Worm (Caenorhabditis elegans) whole organism, young adult: Measurements from ENCODE around the gene str-261.

Source experiments
- C06A6.2 ChIP-seq: fragments of 200-800 bp; sonication (Bioruptor generic); conservative IDR thresholded peaks from 2 replicates; pipeline ENCODE4 v1.3.6; 2022; ENCODE audit warnings: missing genetic modification characterization, missing compliant biosample characterization
- ama-1 ChIP-seq, 3 experiments: fragments of 150-350 bp in 1 of 3; sonication (generic microtip) in 2 of 3; optimal IDR thresholded peaks; 2 replicates each; lab custom pipeline; 2014 to 2018; ENCODE audit warnings: missing biosample characterization in 2 of 3, missing genetic modification characterization in 2 of 3, missing genetic modification reagents in 2 of 3
- atf-7 ChIP-seq: sonication (generic microtip); optimal IDR thresholded peaks from 2 replicates; lab custom pipeline; 2017; ENCODE audit warnings: mild to moderate bottlenecking, missing genetic modification characterization, missing compliant biosample characterization
- dpff-1 ChIP-seq: sonication (generic microtip); optimal IDR thresholded peaks from 2 replicates; lab custom pipeline; 2017; ENCODE audit warnings: mild to moderate bottlenecking, missing genetic modification characterization, missing compliant biosample characterization
- hlh-12 ChIP-seq: sonication (generic microtip); optimal IDR thresholded peaks from 2 replicates; lab custom pipeline; 2016; ENCODE audit warnings: missing genetic modification characterization, missing compliant biosample characterization
- lin-54 ChIP-seq: fragments of 200-800 bp; sonication (Bioruptor generic); optimal IDR thresholded peaks from 2 replicates; lab custom pipeline; 2018; ENCODE audit warnings: mild to moderate bottlenecking, missing genetic modification characterization, missing compliant biosample characterization
- nfya-1 ChIP-seq: sonication (generic microtip); optimal IDR thresholded peaks from 2 replicates; lab custom pipeline; 2017; ENCODE audit warnings: antibody characterized with exemption, missing compliant biosample characterization, missing genetic modification characterization, borderline replicate concordance; ENCODE audit not compliant: insufficient read depth
- rcor-1 ChIP-seq: fragments of 200-800 bp; sonication (Bioruptor generic); IDR thresholded peaks from 2 replicates; pipeline ENCODE4 v1.3.6; 2022; ENCODE audit warnings: missing genetic modification reagents, missing genetic modification characterization, missing compliant biosample characterization
- snpc-4 ChIP-seq, 5 experiments: fragments of 150-350 bp in 1 of 5; sonication (generic microtip) in 4 of 5; optimal IDR thresholded peaks; 2 replicates each; lab custom pipeline; 2014 to 2018; ENCODE audit warnings: missing genetic modification characterization in 5 of 5, missing biosample characterization in 3 of 5, antibody characterized with exemption in 2 of 5, mild to moderate bottlenecking in 2 of 5, missing compliant biosample characterization in 2 of 5, missing genotype in 2 of 5, moderate library complexity in 2 of 5, missing genetic modification reagents in 1 of 5
- tbx-9 ChIP-seq: sonication (generic microtip); optimal IDR thresholded peaks from 2 replicates; lab custom pipeline; 2016; ENCODE audit warnings: borderline replicate concordance, missing genetic modification characterization, inconsistent platforms, missing compliant biosample characterization
- tlf-1 ChIP-seq: fragments of 200-800 bp; sonication (Bioruptor generic); optimal IDR thresholded peaks from 2 replicates; lab custom pipeline; 2018; ENCODE audit warnings: mild to moderate bottlenecking, missing genetic modification characterization, missing compliant biosample characterization

DNA sequence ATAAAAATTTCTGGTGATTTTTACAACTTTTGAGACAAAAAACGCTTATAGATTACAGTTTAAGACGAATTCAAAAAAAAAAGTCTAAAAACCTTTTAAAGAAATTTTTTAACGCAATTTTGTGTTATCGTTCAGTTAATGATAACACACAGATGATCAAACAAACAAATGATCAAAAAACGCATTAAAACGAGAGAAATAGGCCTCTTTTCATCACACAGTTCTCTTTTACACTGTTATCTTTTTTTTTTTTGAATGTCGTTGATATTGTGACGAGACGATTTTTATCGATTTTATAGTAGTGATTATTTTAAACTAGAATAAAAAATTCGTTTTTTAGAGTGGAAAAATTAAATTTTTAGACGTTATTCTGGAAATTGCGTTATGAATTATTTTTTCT lies 14.5 kb upstream of the str-261 start:
- TF ChIP-seq tbx-9 (no peak), snpc-4 (GFP tag; optimal IDR thresholded peaks at IDR 0.05; lab: Kevin White, UChicago) (no peak), snpc-4 (tag; optimal IDR thresholded peaks at IDR 0.05; lab: Kevin White, UChicago) (no peak), ama-1 (optimal IDR thresholded peaks at IDR 0.05; lab: Kevin White, UChicago) (no peak), ama-1 (GFP tag; optimal IDR thresholded peaks at IDR 0.05; lab: Kevin White, UChicago) (no peak), hlh-12 (no peak), dpff-1 (no peak), nfya-1 (tag; lab: Kevin White, UChicago) (no peak), atf-7 (tag; lab: Kevin White, UChicago) (no peak), lin-54 (GFP tag; lab: Kevin White, UChicago) (no peak), rcor-1 (GFP tag; lab: Robert Waterston, UW) (no peak), C06A6.2 (GFP tag; lab: Robert Waterston, UW) (no peak), tlf-1 (GFP tag; lab: Kevin White, UChicago) (no peak)
